Worm (Caenorhabditis elegans) whole organism, midembryonic: ENCODE data around the gene ZK1240.8.

Experiments
- flt-1 ChIP-seq: fragments of 200-800 bp; sonication (Bioruptor generic); IDR thresholded peaks from 2 replicates; pipeline ENCODE4 v1.3.6; 2022; ENCODE audit warnings: missing genetic modification characterization, missing compliant biosample characterization
- klf-2 ChIP-seq: fragments of 200-800 bp; sonication (Bioruptor generic); conservative IDR thresholded peaks from 2 replicates; pipeline ENCODE4 v1.3.6; 2022; ENCODE audit warnings: missing genetic modification reagents, missing genetic modification characterization, missing compliant biosample characterization
- med-1 ChIP-seq: sonication (generic microtip); optimal IDR thresholded peaks from 2 replicates; lab custom pipeline; 2017; ENCODE audit warnings: missing genetic modification characterization, mild to moderate bottlenecking, missing compliant biosample characterization, antibody characterized with exemption, missing genetic modification reagents; ENCODE audit not compliant: insufficient read depth

ce11 chrII:2377751-2378150 lies 48.9 kb upstream of the ZK1240.8 start, which contains the start of gene F16G10.6:
- TF ChIP-seq klf-2: no peak
- no peak for TF ChIP-seq flt-1 (GFP tag; lab: Robert Waterston, UW)
- TF ChIP-seq med-1 (GFP tag; lab: Kevin White, UChicago): no peak
